Fruit fly (Drosophila melanogaster): ENCODE results near the gene CG16812.
A peak's percentile ranks its signal among the peaks of the same experiment; 100 is the strongest.

dm6 chr2L:13219281-13220092 lies 2.9 kb upstream of the CG16812 start, which contains the start of the genes CG9426 and mRF1:
- no peak for TF ChIP-seq kay (GFP tag; ENCODE audit: borderline replicate concordance)
- TF ChIP-seq CG7101 (tag; optimal IDR thresholded peaks at IDR 0.05), result peak; percentile 30
- TF ChIP-seq tj (GFP tag; optimal IDR thresholded peaks at IDR 0.05), result no peak
- TF ChIP-seq CG1620 (GFP tag; optimal IDR thresholded peaks at IDR 0.05), result peak; percentile 13
- TF ChIP-seq CG5204 (GFP tag; optimal IDR thresholded peaks at IDR 0.05), result no peak
- TF ChIP-seq toe (GFP tag; optimal IDR thresholded peaks at IDR 0.05), result no peak
- peak; percentile 56 for TF ChIP-seq CG14711 (tag; optimal IDR thresholded peaks at IDR 0.05)
- TF ChIP-seq ovo (GFP tag; optimal IDR thresholded peaks at IDR 0.05), result no peak
- no peak for TF ChIP-seq Clk (GFP tag; optimal IDR thresholded peaks at IDR 0.05)
- peak; percentile 48 for TF ChIP-seq bab1 (GFP tag; optimal IDR thresholded peaks at IDR 0.05)
- TF ChIP-seq CG33017 (tag; optimal IDR thresholded peaks at IDR 0.05), result peak; percentile 28
- peak; percentile 24 for TF ChIP-seq pad (GFP tag; optimal IDR thresholded peaks at IDR 0.05)
- no peak for TF ChIP-seq cic (GFP tag; optimal IDR thresholded peaks at IDR 0.05)
- TF ChIP-seq CG11617 (GFP tag; optimal IDR thresholded peaks at IDR 0.05), result peak; percentile 1
